Worm (Caenorhabditis elegans): Measurements from ENCODE around the gene kin-19.

- TF ChIP-seq T22C8.4 (GFP tag; IDR thresholded peaks at IDR 0.05) (no peak), flt-1 (GFP tag; IDR thresholded peaks at IDR 0.05) (no peak), ztf-29 (GFP tag; IDR thresholded peaks at IDR 0.05) (no peak), cog-1 (tag; optimal IDR thresholded peaks at IDR 0.05) (no peak), med-1 (GFP tag; optimal IDR thresholded peaks at IDR 0.05; ENCODE audit: insufficient read depth) (no peak), ztf-23 (GFP tag; IDR thresholded peaks at IDR 0.05) (no peak)
Observed at ce11 chrIII:4037332-4037731, 49.1 kb downstream of the kin-19 start.
